Fruit fly (Drosophila melanogaster): Measurements from ENCODE around the gene EMC4.

- TF ChIP-seq CG8478 (optimal IDR thresholded peaks at IDR 0.05) = no peak
- TF ChIP-seq CTCF (optimal IDR thresholded peaks at IDR 0.05) = no peak
These were observed 15.6 kb upstream of the EMC4 start for dm6 chr3L:22883649-22884048.
